Worm (Caenorhabditis elegans): ENCODE data around the gene Y51B9A.5.

Gene Y51B9A.5

DNA sequence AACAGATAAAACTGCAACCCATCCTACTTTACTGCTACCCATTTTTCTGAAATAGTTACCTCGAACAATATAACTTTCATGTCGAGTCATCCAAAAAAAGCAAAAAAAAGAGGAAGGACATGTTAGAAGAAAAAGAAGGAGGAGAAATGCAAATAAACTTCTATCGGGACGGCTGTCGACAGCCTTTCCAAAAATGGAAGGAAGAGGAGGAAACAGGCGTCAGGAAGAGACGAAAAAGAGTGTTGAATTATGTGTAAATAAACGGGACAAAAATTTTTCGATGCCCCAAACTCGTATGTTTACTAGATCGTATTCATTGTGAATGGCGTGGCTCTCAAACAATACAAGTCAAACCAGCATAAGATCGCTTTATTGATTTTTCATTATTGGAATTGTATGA, 23.7 kb downstream of the Y51B9A.5 start, which contains the start of gene M176.5:
Gene M176.5 (minus strand): TSS at position 101 of the 400 bp plus-strand sequence.
- TF ChIP-seq mep-1 (tag; optimal IDR thresholded peaks at IDR 0.05) (no peak), bed-3 (GFP tag; optimal IDR thresholded peaks at IDR 0.05) (no peak), mls-2 (tag; optimal IDR thresholded peaks at IDR 0.05) (no peak), lsy-2 (tag; optimal IDR thresholded peaks at IDR 0.05) (no peak), mab-5 (tag; optimal IDR thresholded peaks at IDR 0.05) (no peak), cnd-1 (tag; optimal IDR thresholded peaks at IDR 0.05) (no peak), ham-2 (GFP tag; optimal IDR thresholded peaks at IDR 0.05) (no peak), drap-1 (GFP tag; optimal IDR thresholded peaks at IDR 0.05) (no peak), M03D4.4 (tag; optimal IDR thresholded peaks at IDR 0.05) (no peak), nhr-76 (tag; optimal IDR thresholded peaks at IDR 0.05) (no peak), unc-39 (tag; optimal IDR thresholded peaks at IDR 0.05) (no peak)

DNA sequence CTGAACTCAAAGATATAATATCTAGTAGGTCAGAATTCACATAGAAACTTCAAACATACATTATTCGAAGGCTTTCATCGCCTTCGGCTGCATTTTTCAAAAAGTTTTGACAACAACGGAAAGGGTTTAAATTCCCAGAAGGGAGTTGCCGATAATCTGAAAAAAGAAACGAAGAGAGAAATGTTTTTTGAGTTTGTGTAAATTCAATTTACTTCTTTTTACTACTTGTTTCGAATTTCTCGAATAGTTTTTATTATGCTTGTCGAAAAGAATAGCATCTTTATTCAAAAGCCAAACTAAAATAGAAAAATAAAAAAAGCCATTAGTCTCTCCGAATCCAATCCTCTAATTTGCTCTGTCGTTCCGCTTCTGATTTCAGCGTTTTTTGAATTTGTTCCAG, 27.2 kb downstream of the Y51B9A.5 start:
- TF ChIP-seq ces-1 (GFP tag; optimal IDR thresholded peaks at IDR 0.05) (peak; percentile 27), snpc-4 (tag; optimal IDR thresholded peaks at IDR 0.05) (no peak), drap-1 (GFP tag; optimal IDR thresholded peaks at IDR 0.05) (no peak)

DNA sequence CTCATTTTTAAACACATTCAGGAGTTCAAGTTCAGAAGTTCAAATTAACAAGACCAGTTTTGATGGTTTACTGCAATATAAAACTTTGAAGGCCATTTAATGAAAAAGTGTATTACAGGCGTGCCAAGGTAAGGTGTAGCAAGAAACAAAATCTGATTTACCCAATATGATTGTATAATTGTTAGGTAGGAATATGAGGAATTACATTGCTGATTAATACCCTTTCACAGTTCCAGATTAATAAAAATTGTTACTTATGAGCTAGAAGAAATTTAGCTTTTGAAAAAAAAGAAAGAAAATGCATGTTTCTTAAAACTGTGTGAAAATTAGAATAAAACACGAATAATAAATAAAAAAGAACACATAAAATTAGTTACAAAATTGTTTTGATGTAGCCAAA, 29.7 kb downstream of the Y51B9A.5 start, which contains the start of gene kin-15:
Gene kin-15 (minus strand): TSS at position 101 of the 400 bp plus-strand sequence.
- TF ChIP-seq nhr-237 (tag; optimal IDR thresholded peaks at IDR 0.05) = no peak
- TF ChIP-seq unc-62 (GFP tag; optimal IDR thresholded peaks at IDR 0.05) = no peak
- TF ChIP-seq blmp-1 (tag; optimal IDR thresholded peaks at IDR 0.05) = no peak
- TF ChIP-seq pha-4 (tag; optimal IDR thresholded peaks at IDR 0.05) = no peak
- no peak for TF ChIP-seq tbx-8 (GFP tag; optimal IDR thresholded peaks at IDR 0.05)
- TF ChIP-seq ham-2 (GFP tag; optimal IDR thresholded peaks at IDR 0.05) = no peak
- no peak for TF ChIP-seq sem-2 (GFP tag; optimal IDR thresholded peaks at IDR 0.05)
- TF ChIP-seq mls-2 (tag; optimal IDR thresholded peaks at IDR 0.05) = no peak
- TF ChIP-seq unc-39 (tag; optimal IDR thresholded peaks at IDR 0.05) = no peak
- TF ChIP-seq mep-1 (tag; optimal IDR thresholded peaks at IDR 0.05) = no peak
- no peak for TF ChIP-seq elt-1 (tag; optimal IDR thresholded peaks at IDR 0.05; ENCODE audit: borderline replicate concordance, insufficient read depth)
- TF ChIP-seq cnd-1 (tag; optimal IDR thresholded peaks at IDR 0.05) = no peak
- TF ChIP-seq ceh-39 (tag; optimal IDR thresholded peaks at IDR 0.05) = no peak
- no peak for TF ChIP-seq drap-1 (GFP tag; optimal IDR thresholded peaks at IDR 0.05)
- no peak for TF ChIP-seq nhr-28 (tag; optimal IDR thresholded peaks at IDR 0.05)
- TF ChIP-seq snpc-4 (tag; optimal IDR thresholded peaks at IDR 0.05) = no peak
- TF ChIP-seq flh-1 (GFP tag; optimal IDR thresholded peaks at IDR 0.05) = no peak
- TF ChIP-seq sptf-1 (tag; optimal IDR thresholded peaks at IDR 0.05) = no peak
- no peak for TF ChIP-seq zip-8 (tag; optimal IDR thresholded peaks at IDR 0.05)
- no peak for TF ChIP-seq nhr-76 (tag; optimal IDR thresholded peaks at IDR 0.05)

DNA sequence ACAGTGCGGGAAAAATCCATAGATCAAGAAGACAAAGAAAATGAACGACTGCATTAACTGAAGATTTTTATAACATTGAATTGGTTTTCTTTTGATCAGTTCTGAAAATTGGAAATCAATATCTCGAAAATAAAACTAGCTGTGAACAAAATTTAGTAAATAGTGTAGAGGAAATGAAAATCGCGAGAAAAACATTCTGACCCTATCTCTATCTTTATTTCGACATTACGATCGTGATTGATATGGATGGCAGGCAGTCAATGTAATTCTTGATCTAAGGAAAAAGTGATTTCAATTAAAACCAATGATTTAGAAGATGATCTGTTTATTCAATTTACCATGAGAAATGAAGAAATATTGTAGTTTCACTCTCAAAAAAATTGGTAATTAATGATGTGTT, 32.1 kb downstream of the Y51B9A.5 start, which contains the start of gene kin-16:
Gene kin-16 (minus strand): TSS at position 101 of the 400 bp plus-strand sequence.
- TF ChIP-seq tbx-8 (GFP tag; optimal IDR thresholded peaks at IDR 0.05) (no peak), ceh-39 (tag; optimal IDR thresholded peaks at IDR 0.05) (no peak), nhr-12 (tag; optimal IDR thresholded peaks at IDR 0.05) (no peak), cnd-1 (tag; optimal IDR thresholded peaks at IDR 0.05) (no peak), mab-5 (tag; optimal IDR thresholded peaks at IDR 0.05) (no peak)

DNA sequence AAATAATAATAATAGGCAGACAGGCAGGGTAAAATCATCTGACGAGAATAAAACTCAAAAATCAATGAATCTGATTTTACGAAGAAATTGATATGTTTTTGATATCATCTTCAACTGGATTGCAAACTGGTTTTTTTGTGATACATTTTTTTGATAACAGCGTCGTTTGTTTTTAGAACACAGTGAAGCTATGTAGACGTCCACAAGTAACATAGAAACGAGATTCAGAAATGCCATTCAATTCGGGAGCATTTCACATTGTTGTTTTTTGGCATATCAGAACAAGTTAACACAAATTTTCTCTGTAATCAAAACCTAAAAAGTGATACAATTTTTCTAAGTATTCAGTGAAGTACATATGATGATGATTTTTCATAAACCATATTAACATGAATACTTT, 34.3 kb downstream of the Y51B9A.5 start, which contains the start of gene chil-13:
Gene chil-13 (minus strand): TSS at position 101 of the 400 bp plus-strand sequence.
- TF ChIP-seq sem-2 (GFP tag; optimal IDR thresholded peaks at IDR 0.05) (no peak), unc-62 (GFP tag; optimal IDR thresholded peaks at IDR 0.05) (no peak), ham-2 (GFP tag; optimal IDR thresholded peaks at IDR 0.05) (no peak), unc-39 (tag; optimal IDR thresholded peaks at IDR 0.05) (no peak), mls-2 (tag; optimal IDR thresholded peaks at IDR 0.05) (no peak), ceh-43 (GFP tag; optimal IDR thresholded peaks at IDR 0.05) (no peak), lin-13 (tag; optimal IDR thresholded peaks at IDR 0.05) (no peak), mab-5 (tag; optimal IDR thresholded peaks at IDR 0.05) (no peak), sptf-1 (tag; optimal IDR thresholded peaks at IDR 0.05) (no peak), unc-120 (tag; optimal IDR thresholded peaks at IDR 0.05; ENCODE audit: poor library complexity, severe bottlenecking) (no peak), zip-8 (tag; optimal IDR thresholded peaks at IDR 0.05) (no peak), nhr-12 (tag; optimal IDR thresholded peaks at IDR 0.05) (no peak), cnd-1 (tag; optimal IDR thresholded peaks at IDR 0.05) (no peak)

DNA sequence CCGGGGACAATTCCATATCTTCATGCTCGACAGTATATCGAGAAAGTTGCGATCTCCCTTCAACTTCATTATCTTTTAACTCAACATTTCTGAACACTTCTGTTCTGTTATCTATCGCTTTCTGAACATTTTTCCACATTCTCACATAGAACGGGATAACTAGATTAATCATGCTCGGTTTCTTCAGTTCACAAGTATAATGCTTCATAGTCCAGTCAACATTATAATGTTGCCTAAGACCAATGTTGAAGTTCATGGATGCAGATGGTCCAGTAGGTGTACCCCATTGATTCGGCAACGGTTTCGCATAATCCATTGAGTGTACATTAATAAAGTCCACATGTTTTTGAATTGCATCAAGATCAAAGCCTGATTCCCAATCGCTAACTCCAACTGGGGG, 34.9 kb downstream of the Y51B9A.5 start:
- no peak for TF ChIP-seq drap-1 (GFP tag; optimal IDR thresholded peaks at IDR 0.05)
- TF ChIP-seq nhr-76 (tag; optimal IDR thresholded peaks at IDR 0.05) = no peak
- no peak for TF ChIP-seq ceh-43 (GFP tag; optimal IDR thresholded peaks at IDR 0.05)
- TF ChIP-seq unc-39 (tag; optimal IDR thresholded peaks at IDR 0.05) = no peak
- no peak for TF ChIP-seq ces-1 (GFP tag; optimal IDR thresholded peaks at IDR 0.05)
- TF ChIP-seq sem-2 (GFP tag; optimal IDR thresholded peaks at IDR 0.05) = no peak
- TF ChIP-seq cnd-1 (tag; optimal IDR thresholded peaks at IDR 0.05) = no peak
- no peak for TF ChIP-seq blmp-1 (tag; optimal IDR thresholded peaks at IDR 0.05)
- no peak for TF ChIP-seq elt-1 (tag; optimal IDR thresholded peaks at IDR 0.05; ENCODE audit: borderline replicate concordance, insufficient read depth)
- TF ChIP-seq ham-2 (GFP tag; optimal IDR thresholded peaks at IDR 0.05) = no peak
- no peak for TF ChIP-seq flh-1 (GFP tag; optimal IDR thresholded peaks at IDR 0.05)
- no peak for TF ChIP-seq bed-3 (GFP tag; optimal IDR thresholded peaks at IDR 0.05)
